Fruit fly (Drosophila melanogaster) whole organism, wandering third instar larva: Measurements from ENCODE around the gene wapl.

Source experiments
- Abd-B ChIP-seq: fragments of >200 bp; optimal IDR thresholded peaks from 2 replicates; lab custom pipeline; 2017; ENCODE audit warnings: missing biosample characterization, missing genetic modification characterization
- CG9705 ChIP-seq: fragments of 200-800 bp; sonication (Bioruptor generic); optimal IDR thresholded peaks from 2 replicates; lab custom pipeline; 2018; ENCODE audit warnings: missing biosample characterization, mild to moderate bottlenecking, missing genetic modification characterization
- Dfd ChIP-seq: fragments of >200 bp; optimal IDR thresholded peaks from 2 replicates; lab custom pipeline; 2017; ENCODE audit warnings: missing biosample characterization, missing genetic modification characterization
- Myc ChIP-seq: fragments of >200 bp; optimal IDR thresholded peaks from 2 replicates; lab custom pipeline; 2017
- N ChIP-seq: fragments of >200 bp; optimal IDR thresholded peaks from 2 replicates; lab custom pipeline; 2018; ENCODE audit warnings: missing biosample characterization, missing external identifiers, missing genetic modification characterization
- OdsH ChIP-seq: fragments of 200-800 bp; sonication (Bioruptor generic); optimal IDR thresholded peaks from 2 replicates; lab custom pipeline; 2016; ENCODE audit warnings: missing biosample characterization, mild to moderate bottlenecking, missing genetic modification characterization
- br ChIP-seq: fragments of 200-800 bp; sonication (Bioruptor generic); optimal IDR thresholded peaks from 2 replicates; lab custom pipeline; 2016; ENCODE audit warnings: missing biosample characterization, missing genetic modification characterization
- dl ChIP-seq, 2 experiments: fragments of 175-275, 200-275 bp in 1 of 2; fragments of 200-275 bp in 1 of 2; sonication (Bioruptor generic); optimal IDR thresholded peaks; lab custom pipeline; 2018; ENCODE audit warnings: mild to moderate bottlenecking in 2 of 2, missing biosample characterization in 2 of 2, missing genetic modification characterization in 2 of 2, moderate library complexity in 2 of 2; ENCODE audit not compliant: partially characterized antibody in 2 of 2, insufficient read depth in 1 of 2
- dsf ChIP-seq: sonication (Bioruptor generic); optimal IDR thresholded peaks from 2 replicates; lab custom pipeline; 2016; ENCODE audit warnings: missing biosample characterization, missing genetic modification characterization, borderline replicate concordance
- pan ChIP-seq: fragments of >200 bp; optimal IDR thresholded peaks from 2 replicates; lab custom pipeline; 2017
- sv ChIP-seq: fragments of 200-800 bp; sonication (Bioruptor generic); optimal IDR thresholded peaks from 3 replicates; lab custom pipeline; 2016; ENCODE audit warnings: missing biosample characterization, missing genetic modification characterization
- usp ChIP-seq: fragments of >200 bp; optimal IDR thresholded peaks from 2 replicates; lab custom pipeline; 2017; ENCODE audit warnings: missing biosample characterization, missing genetic modification characterization

- TF ChIP-seq sv (GFP tag; lab: Kevin White, UChicago) (no peak), dsf (GFP tag; lab: Kevin White, UChicago) (no peak), CG9705 (GFP tag; lab: Kevin White, UChicago) (no peak), pan (lab: Kevin White, UChicago) (no peak), br (GFP tag; lab: Kevin White, UChicago) (no peak), Myc (lab: Kevin White, UChicago) (no peak), usp (GFP tag; lab: Kevin White, UChicago) (no peak), dl (GFP tag; optimal IDR thresholded peaks at IDR 0.05; lab: Kevin White, UChicago; ENCODE audit: insufficient read depth in 1 of 2, partially characterized antibody in 2 of 2) (no peak), Abd-B (GFP tag; lab: Kevin White, UChicago) (no peak), Dfd (GFP tag; lab: Kevin White, UChicago) (no peak), OdsH (GFP tag; lab: Kevin White, UChicago) (no peak), N (GFP tag; lab: Kevin White, UChicago) (no peak)
Measured at dm6 chrX:2106367-2106766, 52.4 kb downstream of the wapl start.
